Worm (Caenorhabditis elegans) whole organism, mixed stage, embryonic: Measurements from ENCODE around the gene gpa-1.

Experiments used
- bed-3 ChIP-seq: fragments of 200-800 bp; sonication (Bioruptor generic); optimal IDR thresholded peaks from 3 replicates; lab custom pipeline; 2018; ENCODE audit warnings: mild to moderate bottlenecking, missing genetic modification characterization, moderate library complexity, missing compliant biosample characterization
- ceh-43 ChIP-seq: fragments of 200-800 bp; sonication (Bioruptor generic); optimal IDR thresholded peaks from 2 replicates; lab custom pipeline; 2018; ENCODE audit warnings: mild to moderate bottlenecking, missing genetic modification characterization, moderate library complexity, missing compliant biosample characterization
- ces-1 ChIP-seq: fragments of 150-350 bp; optimal IDR thresholded peaks from 2 replicates; lab custom pipeline; 2014; ENCODE audit warnings: missing biosample characterization, missing genetic modification reagents, missing genetic modification characterization
- elt-3 ChIP-seq: fragments of 150-350 bp; optimal IDR thresholded peaks from 2 replicates; lab custom pipeline; 2014; ENCODE audit warnings: missing biosample characterization, missing genetic modification characterization
- lsy-2 ChIP-seq: fragments of 150-350 bp; optimal IDR thresholded peaks from 2 replicates; lab custom pipeline; 2014; ENCODE audit warnings: missing biosample characterization, missing genetic modification characterization
- mab-5 ChIP-seq: fragments of 150-350 bp; optimal IDR thresholded peaks from 2 replicates; lab custom pipeline; 2014; ENCODE audit warnings: missing biosample characterization, missing genetic modification characterization
- nhr-237 ChIP-seq: fragments of 150-350 bp; optimal IDR thresholded peaks from 2 replicates; lab custom pipeline; 2014; ENCODE audit warnings: missing biosample characterization, missing genetic modification characterization
- nhr-76 ChIP-seq: sonication (generic microtip); optimal IDR thresholded peaks from 2 replicates; lab custom pipeline; 2017; ENCODE audit warnings: missing biosample characterization, missing genetic modification characterization
- pha-4 ChIP-seq: fragments of 150-350 bp; optimal IDR thresholded peaks from 2 replicates; lab custom pipeline; 2018; ENCODE audit warnings: missing biosample characterization, missing genetic modification reagents, missing genetic modification characterization
- sem-2 ChIP-seq: fragments of 200-800 bp; sonication (Bioruptor generic); optimal IDR thresholded peaks from 2 replicates; lab custom pipeline; 2018; ENCODE audit warnings: mild to moderate bottlenecking, missing genetic modification characterization, missing compliant biosample characterization
- unc-39 ChIP-seq: fragments of 150-350 bp; optimal IDR thresholded peaks from 2 replicates; lab custom pipeline; 2014; ENCODE audit warnings: missing biosample characterization, missing genetic modification characterization
- unc-62 ChIP-seq: fragments of 150-350 bp; optimal IDR thresholded peaks from 2 replicates; lab custom pipeline; 2014; ENCODE audit warnings: missing biosample characterization, missing genetic modification reagents, missing genetic modification characterization

DNA sequence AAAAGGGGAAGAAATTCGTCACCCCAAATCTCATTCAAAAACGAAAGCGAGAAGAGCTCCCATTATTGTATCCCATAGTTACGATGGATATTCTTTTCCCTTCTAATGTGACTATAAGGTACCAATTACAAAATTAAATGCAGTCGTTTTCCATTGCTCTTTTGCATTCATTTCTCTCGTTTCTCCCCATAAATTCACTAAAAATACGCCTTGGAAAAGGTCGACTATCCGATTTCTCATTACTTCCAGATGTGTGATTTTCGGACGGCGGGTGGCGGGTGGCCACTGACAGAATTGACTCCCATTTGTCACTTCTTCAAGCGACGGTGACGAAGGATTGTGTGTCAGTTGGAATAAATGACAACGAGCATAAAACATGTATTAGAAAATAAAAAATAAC is 44.0 kb downstream of the gpa-1 start:
- TF ChIP-seq lsy-2 (tag; lab: Kevin White, UChicago): no peak
- no peak for TF ChIP-seq unc-39
- no peak for TF ChIP-seq unc-62
- no peak for TF ChIP-seq nhr-237
- no peak for TF ChIP-seq bed-3
- no peak for TF ChIP-seq nhr-76 (tag; lab: Kevin White, UChicago)
- no peak for TF ChIP-seq pha-4 (tag; lab: Kevin White, UChicago)
- TF ChIP-seq ces-1: no peak
- TF ChIP-seq elt-3 (tag; lab: Kevin White, UChicago): no peak
- TF ChIP-seq mab-5: no peak
- no peak for TF ChIP-seq ceh-43 (GFP tag; lab: Kevin White, UChicago)
- no peak for TF ChIP-seq sem-2 (GFP tag; lab: Kevin White, UChicago)
